Fruit fly (Drosophila melanogaster): ENCODE results near the gene gammaSnap2.

- no peak for TF ChIP-seq insv (optimal IDR thresholded peaks at IDR 0.05)
- no peak for TF ChIP-seq Sin3A (optimal IDR thresholded peaks at IDR 0.05)
- TF ChIP-seq psq (optimal IDR thresholded peaks at IDR 0.05), result no peak
- TF ChIP-seq Myc (optimal IDR thresholded peaks at IDR 0.05), result no peak
Observed at dm6 chr3R:10114915-10115534, 6.2 kb downstream of the gammaSnap2 start.

Data from Kc167 (cell line).